Worm (Caenorhabditis elegans) whole organism, L4/young adult: ENCODE results near the gene ceh-38.

Experiments used
- W03F9.2 ChIP-seq: fragments of 150-350 bp; optimal IDR thresholded peaks from 2 replicates; lab custom pipeline; 2014; ENCODE audit warnings: missing biosample characterization, missing genetic modification characterization
- him-1 ChIP-seq: sonication (generic microtip); optimal IDR thresholded peaks from 2 replicates; lab custom pipeline; 2016; ENCODE audit warnings: missing genotype, missing genetic modification reagents, missing genetic modification characterization, missing compliant biosample characterization

DNA sequence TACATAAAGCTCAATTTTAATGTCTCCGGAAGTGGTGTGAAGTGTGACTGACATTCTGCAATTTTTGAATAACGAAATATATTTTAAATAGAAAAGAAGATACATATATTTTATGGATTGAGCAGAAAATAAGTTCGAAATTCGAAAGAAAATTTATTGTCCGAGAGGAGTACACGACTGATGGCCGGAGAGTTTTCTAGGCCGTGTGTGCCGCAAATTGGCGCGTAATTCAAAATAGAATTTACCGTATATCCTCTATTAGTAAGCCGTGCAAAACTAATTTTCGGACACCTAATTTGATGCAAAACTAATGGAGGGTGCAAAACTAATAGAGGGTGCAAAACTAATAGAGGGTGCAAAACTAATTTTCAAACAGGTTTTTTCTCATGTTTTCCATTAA lies 38.0 kb upstream of the ceh-38 start, which contains the start of gene cyn-10:
- TF ChIP-seq him-1 (tag; lab: Kevin White, UChicago) (peak; percentile 42), W03F9.2 (tag; lab: Kevin White, UChicago) (peak; percentile 15)
